Fruit fly (Drosophila melanogaster): Measurements from ENCODE around the gene Dpm2.
A peak's percentile ranks its signal among the peaks of the same experiment; 100 is the strongest.

Dpm2 gene

dm6 chr3L:3301171-3301738 lies 18.1 kb upstream of the Dpm2 start (continued):
- TF ChIP-seq CG8119 (GFP tag; IDR thresholded peaks at IDR 0.05): peak; percentile 80
- TF ChIP-seq fd59A (GFP tag; optimal IDR thresholded peaks at IDR 0.05): no peak
- TF ChIP-seq Sox14 (GFP tag; optimal IDR thresholded peaks at IDR 0.05): peak; percentile 45
- TF ChIP-seq CG8319 (GFP tag; optimal IDR thresholded peaks at IDR 0.05): no peak
- TF ChIP-seq CG11762 (GFP tag; optimal IDR thresholded peaks at IDR 0.05; ENCODE audit: insufficient read depth): no peak
- peak; percentile 42 for TF ChIP-seq achi (GFP tag; optimal IDR thresholded peaks at IDR 0.05)
- no peak for TF ChIP-seq CG3032 (tag; optimal IDR thresholded peaks at IDR 0.05)
- TF ChIP-seq CG3919 (GFP tag; optimal IDR thresholded peaks at IDR 0.05): peak; percentile 36
- peak; percentile 52 for TF ChIP-seq pdm3 (GFP tag; optimal IDR thresholded peaks at IDR 0.05)
- TF ChIP-seq CG6808 (GFP tag; optimal IDR thresholded peaks at IDR 0.05): no peak
- peak; percentile 61 for TF ChIP-seq Eip78C (GFP tag)
- no peak for TF ChIP-seq CG6854 (GFP tag; optimal IDR thresholded peaks at IDR 0.05)

dm6 chr3L:3303087-3303526 lies 16.2 kb upstream of the Dpm2 start, which contains the start of gene CG14968:
Gene CG14968 (minus strand): TSS chr3L:3303112.
- TF ChIP-seq salr (GFP tag; optimal IDR thresholded peaks at IDR 0.05): peak; percentile 79 to 80
- TF ChIP-seq CG6276 (GFP tag; optimal IDR thresholded peaks at IDR 0.05): peak; percentile 93
- peak; percentile 96 for TF ChIP-seq cyc (GFP tag; optimal IDR thresholded peaks at IDR 0.05)
- TF ChIP-seq lz (GFP tag; optimal IDR thresholded peaks at IDR 0.05): peak; percentile 93
- TF ChIP-seq CG3032 (tag; optimal IDR thresholded peaks at IDR 0.05): peak; percentile 88
- TF ChIP-seq topi (GFP tag; optimal IDR thresholded peaks at IDR 0.05): peak; percentile 97
- TF ChIP-seq CG16779 (tag; optimal IDR thresholded peaks at IDR 0.05): peak; percentile 78
- TF ChIP-seq dac (GFP tag; optimal IDR thresholded peaks at IDR 0.05): peak; percentile 83
- TF ChIP-seq CG15336 (GFP tag; IDR thresholded peaks at IDR 0.05): peak; percentile 97
- TF ChIP-seq spab (GFP tag; optimal IDR thresholded peaks at IDR 0.05): peak; percentile 80
- TF ChIP-seq CG7368 (GFP tag; optimal IDR thresholded peaks at IDR 0.05): peak; percentile 91
- peak; percentile 91 for TF ChIP-seq pdm3 (GFP tag; optimal IDR thresholded peaks at IDR 0.05)
- TF ChIP-seq acj6 (GFP tag; optimal IDR thresholded peaks at IDR 0.05): peak; percentile 95
- TF ChIP-seq fd85E (GFP tag; optimal IDR thresholded peaks at IDR 0.05): peak; percentile 86
- TF ChIP-seq Eip93F (GFP tag; optimal IDR thresholded peaks at IDR 0.05): peak; percentile 94
- peak; percentile 88 for TF ChIP-seq CG11762 (GFP tag; optimal IDR thresholded peaks at IDR 0.05; ENCODE audit: insufficient read depth)
- TF ChIP-seq OdsH (GFP tag; optimal IDR thresholded peaks at IDR 0.05): peak; percentile 97
- peak; percentile 93 for TF ChIP-seq CG11902 (GFP tag; optimal IDR thresholded peaks at IDR 0.05)
- peak; percentile 84 for TF ChIP-seq Hr39 (GFP tag; optimal IDR thresholded peaks at IDR 0.05)
- TF ChIP-seq Hr4 (GFP tag; optimal IDR thresholded peaks at IDR 0.05): peak; percentile 88
- peak; percentile 93 for TF ChIP-seq Sox102F (GFP tag; optimal IDR thresholded peaks at IDR 0.05)
- TF ChIP-seq CG10669 (GFP tag; optimal IDR thresholded peaks at IDR 0.05): peak; percentile 93
- TF ChIP-seq fd59A (GFP tag; optimal IDR thresholded peaks at IDR 0.05): peak; percentile 80
- peak; percentile 93 for TF ChIP-seq CG32006 (GFP tag; optimal IDR thresholded peaks at IDR 0.05)
- TF ChIP-seq Sox14 (GFP tag; optimal IDR thresholded peaks at IDR 0.05): peak; percentile 87
- TF ChIP-seq CG1621 (tag; optimal IDR thresholded peaks at IDR 0.05): peak; percentile 67
- TF ChIP-seq Gug (GFP tag; IDR thresholded peaks at IDR 0.05): peak; percentile 95
- peak; percentile 88 for TF ChIP-seq Sox15 (GFP tag; optimal IDR thresholded peaks at IDR 0.05)
- TF ChIP-seq CG10631 (GFP tag; optimal IDR thresholded peaks at IDR 0.05): peak; percentile 89
- TF ChIP-seq esn (GFP tag; optimal IDR thresholded peaks at IDR 0.05): peak; percentile 95
- TF ChIP-seq Lpt (GFP tag; optimal IDR thresholded peaks at IDR 0.05): peak; percentile 88
- peak; percentile 97 for TF ChIP-seq eg (GFP tag; IDR thresholded peaks at IDR 0.05)
- peak; percentile 98 for TF ChIP-seq Eip78C (GFP tag)
- TF ChIP-seq CG34406 (GFP tag; optimal IDR thresholded peaks at IDR 0.05): peak; percentile 97
- peak; percentile 99 for TF ChIP-seq CG6163 (GFP tag; IDR thresholded peaks at IDR 0.05)
- peak; percentile 76 for TF ChIP-seq CG6808 (GFP tag; optimal IDR thresholded peaks at IDR 0.05)
- TF ChIP-seq Met (GFP tag; optimal IDR thresholded peaks at IDR 0.05): peak; percentile 92
- peak; percentile 89 for TF ChIP-seq CG31627 (GFP tag; optimal IDR thresholded peaks at IDR 0.05)
- TF ChIP-seq net (GFP tag; optimal IDR thresholded peaks at IDR 0.05): peak; percentile 92
- peak; percentile 91 for TF ChIP-seq dsx (GFP tag; optimal IDR thresholded peaks at IDR 0.05; ENCODE audit: poor library complexity, severe bottlenecking)
- TF ChIP-seq Ets96B (tag; optimal IDR thresholded peaks at IDR 0.05): peak; percentile 94
- peak; percentile 92 for TF ChIP-seq CG6854 (GFP tag; optimal IDR thresholded peaks at IDR 0.05)
- TF ChIP-seq CG8119 (GFP tag; IDR thresholded peaks at IDR 0.05): peak; percentile 97
- peak; percentile 83 for TF ChIP-seq Ets21C (GFP tag; optimal IDR thresholded peaks at IDR 0.05)
- TF ChIP-seq CG4318 (GFP tag; optimal IDR thresholded peaks at IDR 0.05): peak; percentile 89
